Worm (Caenorhabditis elegans) whole organism, L4 larva: Measurements from ENCODE around the gene F48G7.7.

ENCODE experiments used
- F26F4.8 ChIP-seq: fragments of 200-800 bp; sonication (Bioruptor generic); conservative IDR thresholded peaks from 2 replicates; pipeline ENCODE4 v1.3.6; 2022; ENCODE audit warnings: missing genetic modification characterization, missing compliant biosample characterization
- R02D3.7 ChIP-seq: fragments of 150-350 bp; sonication (generic microtip); optimal IDR thresholded peaks from 3 replicates; lab custom pipeline; 2014; ENCODE audit warnings: missing biosample characterization, missing genetic modification characterization
- ceh-62 ChIP-seq: sonication (generic microtip); optimal IDR thresholded peaks from 2 replicates; lab custom pipeline; 2017; ENCODE audit warnings: missing biosample characterization, missing genetic modification characterization
- dpl-1 ChIP-seq: fragments of 150-350 bp; optimal IDR thresholded peaks from 2 replicates; lab custom pipeline; 2014; ENCODE audit warnings: missing biosample characterization, missing genetic modification reagents, missing genetic modification characterization
- duxl-1 ChIP-seq: sonication (generic microtip); optimal IDR thresholded peaks from 2 replicates; lab custom pipeline; 2016; ENCODE audit warnings: mild to moderate bottlenecking, missing genetic modification characterization, moderate library complexity, missing compliant biosample characterization; ENCODE audit not compliant: poor library complexity
- madf-9 ChIP-seq: fragments of 200-800 bp; sonication (Bioruptor generic); conservative IDR thresholded peaks from 2 replicates; pipeline ENCODE4 v1.3.6; 2022; ENCODE audit warnings: missing genetic modification reagents, missing genetic modification characterization, missing compliant biosample characterization
- nhr-11 ChIP-seq: fragments of 150-350 bp; optimal IDR thresholded peaks from 2 replicates; lab custom pipeline; 2014; ENCODE audit warnings: missing biosample characterization, missing genetic modification characterization
- rbr-2 ChIP-seq: sonication (generic microtip); optimal IDR thresholded peaks from 2 replicates; lab custom pipeline; 2016; ENCODE audit warnings: missing genotype, missing genetic modification characterization, missing compliant biosample characterization

Gene F48G7.7

ce11 chrV:576070-576469, 50.2 kb downstream of the F48G7.7 start, which contains the start of gene K06H6.5:
K06H6.5 (plus strand) TSS chrV:576370.
- TF ChIP-seq dpl-1 (no peak), nhr-11 (no peak), duxl-1 (tag; lab: Kevin White, UChicago) (no peak), ceh-62 (tag; lab: Kevin White, UChicago) (no peak), madf-9 (no peak), rbr-2 (tag; lab: Kevin White, UChicago) (no peak), R02D3.7 (tag; lab: Kevin White, UChicago) (no peak), F26F4.8 (GFP tag; lab: Robert Waterston, UW) (no peak)
